Worm (Caenorhabditis elegans): ENCODE results near the gene F28C1.1.

ce11 chrV:12491070-12491643 lies 40.6 kb downstream of the F28C1.1 start:
- TF ChIP-seq sox-4 (tag; optimal IDR thresholded peaks at IDR 0.05), result peak; percentile 42
- peak; percentile 21 for TF ChIP-seq jun-1 (tag; optimal IDR thresholded peaks at IDR 0.05)
- TF ChIP-seq ces-1 (GFP tag; optimal IDR thresholded peaks at IDR 0.05), result no peak
- peak; percentile 71 for TF ChIP-seq lin-13 (GFP tag; optimal IDR thresholded peaks at IDR 0.05)
- TF ChIP-seq swsn-7 (tag; optimal IDR thresholded peaks at IDR 0.05), result peak; percentile 87
- TF ChIP-seq dsc-1 (tag; optimal IDR thresholded peaks at IDR 0.05), result peak; percentile 86
- TF ChIP-seq elt-2 (tag; optimal IDR thresholded peaks at IDR 0.05), result peak; percentile 76
- no peak for TF ChIP-seq hpl-2 (GFP tag; optimal IDR thresholded peaks at IDR 0.05)
- peak; percentile 71 for TF ChIP-seq tbx-2 (tag; optimal IDR thresholded peaks at IDR 0.05)
- TF ChIP-seq nhr-76 (tag; optimal IDR thresholded peaks at IDR 0.05), result no peak
- TF ChIP-seq alr-1 (tag; optimal IDR thresholded peaks at IDR 0.05; ENCODE audit: borderline replicate concordance), result no peak

All from whole organism, L1 larva.